Fruit fly (Drosophila melanogaster): ENCODE results near the gene CG9641.

CG9641 gene

DNA sequence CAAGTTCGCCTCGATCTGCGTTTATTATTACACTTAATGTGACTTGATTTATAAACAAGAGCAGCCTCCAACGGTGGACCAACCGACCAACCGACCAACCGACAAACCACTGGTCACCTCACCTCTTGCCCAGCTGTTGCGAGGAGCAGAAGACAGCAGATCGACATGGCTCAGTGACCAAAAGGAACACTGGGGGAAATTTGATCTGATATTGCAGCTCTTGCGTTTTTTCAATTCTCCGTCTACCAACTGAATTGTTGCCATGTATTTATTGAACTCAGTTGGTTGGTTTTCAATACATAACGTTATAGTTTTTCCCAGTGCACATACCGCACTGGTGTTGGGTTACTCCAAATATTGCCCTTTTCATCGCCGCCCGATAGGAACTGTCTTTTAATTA, 27.9 kb upstream of the CG9641 start:
- TF ChIP-seq CG2712 (tag; optimal IDR thresholded peaks at IDR 0.05) (peak; percentile 1), shn (GFP tag; optimal IDR thresholded peaks at IDR 0.05) (no peak), E2f2 (GFP tag; IDR thresholded peaks at IDR 0.05) (no peak), CG17912 (GFP tag; optimal IDR thresholded peaks at IDR 0.05) (no peak), mam (GFP tag; optimal IDR thresholded peaks at IDR 0.05) (no peak), nom (GFP tag; optimal IDR thresholded peaks at IDR 0.05) (peak; percentile 25), Hey (tag; optimal IDR thresholded peaks at IDR 0.05) (no peak), Aef1 (GFP tag; IDR thresholded peaks at IDR 0.05) (no peak), CG31365 (tag; optimal IDR thresholded peaks at IDR 0.05) (no peak), CG17328 (GFP tag; IDR thresholded peaks at IDR 0.05) (0 out of 2 replicates have a peak, but pooled peaks have one; percentile 22), ara (GFP tag; IDR thresholded peaks at IDR 0.05) (0 out of 2 replicates have a peak, but pooled peaks have one; percentile 27), sd (tag; optimal IDR thresholded peaks at IDR 0.05) (peak; percentile 52), sens (GFP tag) (peak; percentile 58), CG1603 (tag; optimal IDR thresholded peaks at IDR 0.05) (peak; percentile 26), sna (GFP tag; IDR thresholded peaks at IDR 0.05; ENCODE audit: partially characterized antibody) (no peak), zen (tag; optimal IDR thresholded peaks at IDR 0.05) (no peak), gem (tag; optimal IDR thresholded peaks at IDR 0.05) (no peak), CG34422 (GFP tag; IDR thresholded peaks at IDR 0.05) (0 out of 3 replicates have a peak, but pooled peaks have one; percentile 20), ken (GFP tag; IDR thresholded peaks at IDR 0.05) (0 out of 3 replicates have a peak, but pooled peaks have one; percentile 29), Drgx (GFP tag; IDR thresholded peaks at IDR 0.05) (0 out of 2 replicates have a peak, but pooled peaks have one; percentile 15), Dll (GFP tag; IDR thresholded peaks at IDR 0.05; ENCODE audit: partially characterized antibody) (no peak), CTCF (GFP tag; optimal IDR thresholded peaks at IDR 0.05) (no peak), CG4854 (GFP tag; optimal IDR thresholded peaks at IDR 0.05) (no peak), Med (GFP tag) (peak; percentile 77), CG12299 (tag; optimal IDR thresholded peaks at IDR 0.05) (no peak), CG15073 (GFP tag; optimal IDR thresholded peaks at IDR 0.05) (no peak), vnd (GFP tag; IDR thresholded peaks at IDR 0.05; ENCODE audit: partially characterized antibody) (no peak), schlank (tag; optimal IDR thresholded peaks at IDR 0.05) (no peak), chn (GFP tag; optimal IDR thresholded peaks at IDR 0.05) (no peak), row (GFP tag; IDR thresholded peaks at IDR 0.05) (peak; percentile 20; the same call in 1 of the 3 replicates), CG1529 (GFP tag; optimal IDR thresholded peaks at IDR 0.05) (no peak), NC2β (GFP tag; optimal IDR thresholded peaks at IDR 0.05) (no peak), zf30C (GFP tag; optimal IDR thresholded peaks at IDR 0.05) (peak; percentile 30), CG7745 (tag; optimal IDR thresholded peaks at IDR 0.05) (no peak), kah (GFP tag; optimal IDR thresholded peaks at IDR 0.05) (no peak)

dm6 chr2L:3003399-3003798, 26.7 kb upstream of the CG9641 start:
- TF ChIP-seq CG1024 (GFP tag; IDR thresholded peaks at IDR 0.05) (no peak), Kr (GFP tag; optimal IDR thresholded peaks at IDR 0.05) (no peak), CG12071 (GFP tag; optimal IDR thresholded peaks at IDR 0.05) (peak; percentile 68), CG11247 (GFP tag; IDR thresholded peaks at IDR 0.05) (no peak), ap (GFP tag; IDR thresholded peaks at IDR 0.05) (no peak), CG8281 (tag; optimal IDR thresholded peaks at IDR 0.05) (peak; percentile 15), CG34422 (GFP tag; IDR thresholded peaks at IDR 0.05) (no peak), TFAM (GFP tag; optimal IDR thresholded peaks at IDR 0.05) (no peak), stwl (tag; optimal IDR thresholded peaks at IDR 0.05) (no peak), Dek (tag; optimal IDR thresholded peaks at IDR 0.05) (peak; percentile 28), dmrt99B (tag; optimal IDR thresholded peaks at IDR 0.05) (peak; percentile 86), ttk (GFP tag; IDR thresholded peaks at IDR 0.05) (peak; percentile 14; the same call in 1 of the 2 replicates), exex (tag; optimal IDR thresholded peaks at IDR 0.05) (no peak), CG7556 (GFP tag; optimal IDR thresholded peaks at IDR 0.05) (peak; percentile 41), H2.0 (GFP tag; IDR thresholded peaks at IDR 0.05) (0 out of 2 replicates have a peak, but pooled peaks have one; percentile 25), CG2875 (GFP tag; optimal IDR thresholded peaks at IDR 0.05) (peak; percentile 70), vvl (GFP tag; IDR thresholded peaks at IDR 0.05) (peak; percentile 69), tna (GFP tag; IDR thresholded peaks at IDR 0.05; ENCODE audit: partially characterized antibody) (no peak), nom (GFP tag; optimal IDR thresholded peaks at IDR 0.05) (no peak), Six4 (GFP tag; optimal IDR thresholded peaks at IDR 0.05) (peak; percentile 45)

Data from whole organism, embryonic.